Worm (Caenorhabditis elegans) whole organism, midembryonic: ENCODE data around the gene T21E8.4.

Source experiments
- ref-1 ChIP-seq: fragments of 200-800 bp; sonication (Bioruptor generic); conservative IDR thresholded peaks from 2 replicates; pipeline ENCODE4 v1.3.6; 2022; ENCODE audit warnings: missing genetic modification reagents, missing genetic modification characterization, missing compliant biosample characterization
- tab-1 ChIP-seq: fragments of 200-800 bp; sonication (Bioruptor generic); IDR thresholded peaks from 2 replicates; pipeline ENCODE4 v1.3.6; 2022; ENCODE audit warnings: missing genetic modification characterization, missing compliant biosample characterization

DNA sequence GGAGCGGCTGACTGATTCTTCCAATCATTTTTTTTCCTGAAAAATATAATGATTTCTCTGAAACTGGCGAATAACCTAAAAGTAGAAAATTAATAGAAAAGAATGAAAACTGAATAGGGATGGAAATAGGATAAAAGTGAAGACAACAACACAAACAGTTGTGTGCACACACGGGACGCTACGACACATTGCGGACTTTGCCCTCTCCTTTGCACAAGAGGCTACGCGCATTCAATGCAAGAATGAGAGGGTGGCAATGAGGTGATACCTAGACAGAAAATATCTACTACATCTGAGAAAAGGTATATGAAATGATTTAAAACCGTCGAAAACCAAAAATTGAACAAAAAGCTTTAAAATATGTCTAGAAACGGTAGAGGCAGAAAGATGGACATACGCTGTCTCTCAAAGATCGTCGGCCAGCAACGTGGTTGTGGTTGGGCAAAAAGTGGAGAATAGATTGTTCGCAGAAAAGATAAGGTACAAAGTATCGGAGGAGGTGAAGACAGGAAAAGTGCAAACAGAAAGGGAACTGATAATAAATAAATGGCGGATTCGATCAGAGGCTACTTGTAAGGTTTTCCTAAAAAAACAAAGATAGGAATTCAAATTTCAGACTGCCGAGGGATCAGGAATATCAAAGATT is 19.6 kb downstream of the T21E8.4 start, which contains the start of gene suca-1:
- TF ChIP-seq tab-1 (GFP tag; lab: Robert Waterston, UW) (no peak), ref-1 (no peak)
